Worm (Caenorhabditis elegans): ENCODE measurements around the gene arl-8.

DNA sequence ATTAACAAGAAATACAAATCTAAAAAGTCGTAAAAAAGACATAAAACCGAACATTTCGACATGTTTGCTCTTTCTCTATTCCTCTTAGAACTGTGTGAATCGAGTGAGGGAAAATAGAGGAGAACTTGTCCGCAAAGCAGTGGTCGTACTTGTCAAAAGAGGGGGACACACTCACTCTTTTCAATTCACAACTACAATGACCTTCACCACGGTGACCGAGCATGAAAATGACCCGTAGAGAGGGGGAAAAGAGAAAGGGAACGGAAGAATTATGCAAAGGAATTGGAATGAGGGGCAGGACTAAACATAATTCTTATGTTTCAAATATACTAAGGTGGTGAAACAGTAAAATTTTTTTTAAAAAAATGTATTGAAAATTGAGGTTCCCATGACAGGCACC is 35.6 kb downstream of the arl-8 start:
- TF ChIP-seq ref-2 (tag; optimal IDR thresholded peaks at IDR 0.05) (no peak), dmd-4 (tag; optimal IDR thresholded peaks at IDR 0.05; ENCODE audit: borderline replicate concordance) (no peak), hlh-8 (tag; optimal IDR thresholded peaks at IDR 0.05) (no peak), ceh-34 (tag; optimal IDR thresholded peaks at IDR 0.05) (no peak), odd-2 (tag; optimal IDR thresholded peaks at IDR 0.05) (no peak), mec-3 (tag; optimal IDR thresholded peaks at IDR 0.05; ENCODE audit: borderline replicate concordance) (no peak), elt-2 (tag; optimal IDR thresholded peaks at IDR 0.05) (no peak), eyg-1 (tag; optimal IDR thresholded peaks at IDR 0.05) (no peak)

Measured in whole organism, late embryonic.